Worm (Caenorhabditis elegans) whole organism, L2 larva: ENCODE data around the gene nhr-149.

Experiments used
- C34F6.9 ChIP-seq: fragments of 150-350 bp; optimal IDR thresholded peaks from 2 replicates; lab custom pipeline; 2014; ENCODE audit warnings: missing biosample characterization, missing genetic modification characterization
- Y55F3AM.14 ChIP-seq: fragments of 200-800 bp; sonication (Bioruptor generic); optimal IDR thresholded peaks from 2 replicates; lab custom pipeline; 2018; ENCODE audit warnings: mild to moderate bottlenecking, missing genetic modification characterization, missing compliant biosample characterization
- alr-1 ChIP-seq: fragments of 150-350 bp; optimal IDR thresholded peaks from 2 replicates; lab custom pipeline; 2014; ENCODE audit warnings: missing biosample characterization, missing genetic modification characterization
- aly-2 ChIP-seq: fragments of 150-350 bp; optimal IDR thresholded peaks from 2 replicates; lab custom pipeline; 2014; ENCODE audit warnings: missing biosample characterization, missing genetic modification characterization
- ama-1 ChIP-seq: fragments of 150-350 bp; optimal IDR thresholded peaks from 2 replicates; lab custom pipeline; 2018; ENCODE audit warnings: inconsistent platforms
- blmp-1 ChIP-seq: sonication (generic microtip); optimal IDR thresholded peaks from 2 replicates; lab custom pipeline; 2017; ENCODE audit warnings: missing genetic modification characterization, mild to moderate bottlenecking, missing compliant biosample characterization, antibody characterized with exemption, moderate library complexity; ENCODE audit not compliant: insufficient read depth
- ceh-82 ChIP-seq: fragments of 150-350 bp; optimal IDR thresholded peaks from 2 replicates; lab custom pipeline; 2014; ENCODE audit warnings: missing biosample characterization, missing genetic modification characterization
- dmd-4 ChIP-seq: sonication (generic microtip); optimal IDR thresholded peaks from 2 replicates; lab custom pipeline; 2017; ENCODE audit warnings: missing biosample characterization, missing genetic modification characterization
- elt-1 ChIP-seq: fragments of 150-350 bp; optimal IDR thresholded peaks from 2 replicates; lab custom pipeline; 2014; ENCODE audit warnings: missing biosample characterization, missing genetic modification characterization
- elt-3 ChIP-seq: sonication (generic microtip); optimal IDR thresholded peaks from 2 replicates; lab custom pipeline; 2017; ENCODE audit warnings: missing biosample characterization, missing genetic modification characterization
- fos-1 ChIP-seq: fragments of 150-350 bp; optimal IDR thresholded peaks from 2 replicates; lab custom pipeline; 2014; ENCODE audit warnings: missing biosample characterization, missing genetic modification characterization
- gmeb-1 ChIP-seq: fragments of 150-350 bp; optimal IDR thresholded peaks from 2 replicates; lab custom pipeline; 2014; ENCODE audit warnings: missing biosample characterization, missing genetic modification characterization
- lin-13 ChIP-seq: fragments of 150-350 bp; optimal IDR thresholded peaks from 2 replicates; lab custom pipeline; 2014; ENCODE audit warnings: missing biosample characterization, missing genetic modification reagents, missing genetic modification characterization
- lin-39 ChIP-seq: fragments of 150-350 bp; optimal IDR thresholded peaks from 2 replicates; lab custom pipeline; 2014; ENCODE audit warnings: missing biosample characterization, missing genetic modification reagents, missing genetic modification characterization
- mab-5 ChIP-seq: fragments of 150-350 bp; optimal IDR thresholded peaks from 2 replicates; lab custom pipeline; 2014; ENCODE audit warnings: missing biosample characterization, missing genetic modification characterization
- mdl-1 ChIP-seq, 2 experiments: fragments of 150-350 bp in 1 of 2; sonication (generic microtip) in 1 of 2; optimal IDR thresholded peaks; 2 replicates each; lab custom pipeline; 2017; ENCODE audit warnings: missing biosample characterization in 2 of 2, missing genetic modification characterization in 2 of 2
- nhr-10 ChIP-seq: sonication (generic microtip); optimal IDR thresholded peaks from 2 replicates; lab custom pipeline; 2017; ENCODE audit warnings: missing biosample characterization, missing genetic modification characterization
- nhr-11 ChIP-seq: fragments of 150-350 bp; optimal IDR thresholded peaks from 2 replicates; lab custom pipeline; 2014; ENCODE audit warnings: missing biosample characterization, missing genetic modification characterization
- nhr-12 ChIP-seq: fragments of 150-350 bp; optimal IDR thresholded peaks from 2 replicates; lab custom pipeline; 2014; ENCODE audit warnings: missing biosample characterization, missing genetic modification characterization
- nhr-129 ChIP-seq: fragments of 150-350 bp; optimal IDR thresholded peaks from 2 replicates; lab custom pipeline; 2014; ENCODE audit warnings: missing biosample characterization, missing genetic modification characterization
- nhr-23 ChIP-seq: fragments of 150-350 bp; optimal IDR thresholded peaks from 2 replicates; lab custom pipeline; 2014; ENCODE audit warnings: missing biosample characterization, missing genetic modification reagents, missing genetic modification characterization
- nhr-237 ChIP-seq: fragments of 150-350 bp; optimal IDR thresholded peaks from 2 replicates; lab custom pipeline; 2014; ENCODE audit warnings: missing biosample characterization, missing genetic modification characterization
- nhr-25 ChIP-seq: fragments of 150-350 bp; sonication (generic microtip); optimal IDR thresholded peaks from 3 replicates; lab custom pipeline; 2014; ENCODE audit warnings: missing biosample characterization, missing genetic modification characterization
- nhr-6 ChIP-seq: fragments of 150-350 bp; optimal IDR thresholded peaks from 2 replicates; lab custom pipeline; 2014; ENCODE audit warnings: missing biosample characterization, missing genetic modification characterization
- nhr-77 ChIP-seq: fragments of 150-350 bp; optimal IDR thresholded peaks from 2 replicates; lab custom pipeline; 2014; ENCODE audit warnings: missing biosample characterization, missing genetic modification characterization
- peb-1 ChIP-seq: fragments of 150-350 bp; optimal IDR thresholded peaks from 2 replicates; lab custom pipeline; 2014; ENCODE audit warnings: missing biosample characterization, missing genetic modification characterization
- sem-4 ChIP-seq: fragments of 150-350 bp; optimal IDR thresholded peaks from 2 replicates; lab custom pipeline; 2014; ENCODE audit warnings: missing biosample characterization, missing genetic modification reagents, missing genetic modification characterization
- skn-1 ChIP-seq: sonication (generic microtip); optimal IDR thresholded peaks from 2 replicates; lab custom pipeline; 2017; ENCODE audit warnings: missing biosample characterization, missing genetic modification characterization
- sma-3 ChIP-seq: sonication (generic microtip); optimal IDR thresholded peaks from 2 replicates; lab custom pipeline; 2016; ENCODE audit warnings: missing genetic modification reagents, missing genetic modification characterization, missing compliant biosample characterization
- unc-39 ChIP-seq: fragments of 150-350 bp; optimal IDR thresholded peaks from 2 replicates; lab custom pipeline; 2014; ENCODE audit warnings: missing biosample characterization, missing genetic modification characterization
- unc-55 ChIP-seq: fragments of 150-350 bp; sonication (generic microtip); optimal IDR thresholded peaks from 3 replicates; lab custom pipeline; 2014; ENCODE audit warnings: missing biosample characterization, missing genetic modification reagents, missing genetic modification characterization
- unc-62 ChIP-seq: fragments of 150-350 bp; optimal IDR thresholded peaks from 2 replicates; lab custom pipeline; 2014; ENCODE audit warnings: missing biosample characterization, missing genetic modification reagents, missing genetic modification characterization
- ztf-11 ChIP-seq: sonication (generic microtip); optimal IDR thresholded peaks from 2 replicates; lab custom pipeline; 2017; ENCODE audit warnings: missing biosample characterization, missing genetic modification characterization
- ztf-4 ChIP-seq: fragments of 150-350 bp; optimal IDR thresholded peaks from 2 replicates; lab custom pipeline; 2014; ENCODE audit warnings: missing biosample characterization, missing genetic modification characterization

The nhr-149 gene

ce11 chrV:7349541-7349940, at the start of gene nhr-149:
Gene nhr-149, minus strand, starts transcription at chrV:7349641.
- TF ChIP-seq gmeb-1 (tag; lab: Kevin White, UChicago) (no peak), nhr-25 (tag; lab: Kevin White, UChicago) (no peak), Y55F3AM.14 (GFP tag; lab: Kevin White, UChicago) (no peak), nhr-10 (tag; lab: Kevin White, UChicago) (no peak), nhr-12 (tag; lab: Kevin White, UChicago) (no peak), C34F6.9 (no peak), ama-1 (lab: Kevin White, UChicago) (no peak), ceh-82 (tag; lab: Kevin White, UChicago) (no peak), peb-1 (no peak), unc-39 (tag; lab: Kevin White, UChicago) (no peak), ztf-4 (tag; lab: Kevin White, UChicago) (no peak), lin-13 (GFP tag; lab: Kevin White, UChicago) (no peak), ztf-11 (tag; lab: Kevin White, UChicago) (no peak), sem-4 (no peak), nhr-77 (tag; lab: Kevin White, UChicago) (no peak), skn-1 (tag; lab: Kevin White, UChicago) (no peak), dmd-4 (tag; lab: Kevin White, UChicago) (no peak), nhr-11 (no peak), mdl-1 (tag; optimal IDR thresholded peaks at IDR 0.05; lab: Kevin White, UChicago) (no peak)

ce11 chrV:7399202-7399601, 49.8 kb upstream of the nhr-149 start, which contains the start of gene gst-41:
Gene gst-41, minus strand, starts transcription at chrV:7399302.
- TF ChIP-seq alr-1 (tag; lab: Kevin White, UChicago): no peak
- no peak for TF ChIP-seq sma-3 (GFP tag; lab: Kevin White, UChicago)
- no peak for TF ChIP-seq nhr-25 (tag; lab: Kevin White, UChicago)
- TF ChIP-seq lin-13 (GFP tag; lab: Kevin White, UChicago): no peak
- no peak for TF ChIP-seq aly-2 (tag; lab: Kevin White, UChicago)
- no peak for TF ChIP-seq elt-3 (tag; lab: Kevin White, UChicago)
- TF ChIP-seq ceh-82 (tag; lab: Kevin White, UChicago): no peak
- no peak for TF ChIP-seq nhr-23 (tag; lab: Kevin White, UChicago)
- no peak for TF ChIP-seq nhr-237 (tag; lab: Kevin White, UChicago)
- TF ChIP-seq unc-39 (tag; lab: Kevin White, UChicago): no peak
- no peak for TF ChIP-seq blmp-1 (tag; lab: Kevin White, UChicago)
- TF ChIP-seq, all 48 proteins: peak for 0

ce11 chrV:7395359-7395758, 45.9 kb upstream of the nhr-149 start, which contains the start of gene srx-9:
Gene srx-9, minus strand, starts transcription at chrV:7395459.
- TF ChIP-seq Y55F3AM.14 (GFP tag; lab: Kevin White, UChicago) (no peak), nhr-129 (tag; lab: Kevin White, UChicago) (no peak), fos-1 (tag; lab: Kevin White, UChicago) (no peak), aly-2 (tag; lab: Kevin White, UChicago) (no peak), unc-55 (GFP tag; lab: Kevin White, UChicago) (no peak), elt-1 (tag; lab: Kevin White, UChicago) (no peak), lin-39 (tag; lab: Kevin White, UChicago) (no peak), unc-62 (GFP tag; lab: Kevin White, UChicago) (no peak), nhr-6 (no peak), nhr-23 (tag; lab: Kevin White, UChicago) (no peak), nhr-10 (tag; lab: Kevin White, UChicago) (no peak), blmp-1 (tag; lab: Kevin White, UChicago) (no peak), skn-1 (tag; lab: Kevin White, UChicago) (no peak), mdl-1 (tag; optimal IDR thresholded peaks at IDR 0.05; lab: Kevin White, UChicago) (no peak)

ce11 chrV:7391933-7392332, 42.5 kb upstream of the nhr-149 start, which contains the start of gene fbxa-105:
Gene fbxa-105, minus strand, starts transcription at chrV:7392029.
- TF ChIP-seq fos-1 (tag; lab: Kevin White, UChicago): peak; percentile 70
- TF ChIP-seq mab-5: no peak
- TF ChIP-seq, all 48 proteins: peak for 1

- TF ChIP-seq unc-39 (tag; lab: Kevin White, UChicago) (no peak), nhr-10 (tag; lab: Kevin White, UChicago) (no peak), nhr-237 (tag; lab: Kevin White, UChicago) (no peak)
- TF ChIP-seq, all 48 proteins: peak for 0
Measured at ce11 chrV:7389771-7390170, 40.3 kb upstream of the nhr-149 start, which contains the start of gene C02H6.1. Gene C02H6.1, minus strand, starts transcription at chrV:7389871.
